Worm (Caenorhabditis elegans) whole organism, midembryonic: Measurements from ENCODE around the gene F43C11.4.

Experiments used
- flt-1 ChIP-seq: fragments of 200-800 bp; sonication (Bioruptor generic); IDR thresholded peaks from 2 replicates; pipeline ENCODE4 v1.3.6; 2022; ENCODE audit warnings: missing genetic modification characterization, missing compliant biosample characterization
- ref-1 ChIP-seq: fragments of 200-800 bp; sonication (Bioruptor generic); conservative IDR thresholded peaks from 2 replicates; pipeline ENCODE4 v1.3.6; 2022; ENCODE audit warnings: missing genetic modification reagents, missing genetic modification characterization, missing compliant biosample characterization
- tab-1 ChIP-seq: fragments of 200-800 bp; sonication (Bioruptor generic); IDR thresholded peaks from 2 replicates; pipeline ENCODE4 v1.3.6; 2022; ENCODE audit warnings: missing genetic modification characterization, missing compliant biosample characterization

ce11 chrII:2332220-2332619, 14.6 kb upstream of the F43C11.4 start, which contains the start of gene F43C11.8:
- TF ChIP-seq flt-1 (no peak), ref-1 (no peak), tab-1 (GFP tag; lab: Robert Waterston, UW) (no peak)
